Fruit fly (Drosophila melanogaster) whole organism, prepupa: ENCODE results near the gene CG32263.
A peak's percentile ranks its signal among the peaks of the same experiment; 100 is the strongest.

ENCODE experiments used
- CG10669 ChIP-seq: fragments of 200-800 bp; sonication (Bioruptor generic); optimal IDR thresholded peaks from 3 replicates; lab custom pipeline; 2018; ENCODE audit warnings: missing biosample characterization, mild to moderate bottlenecking, missing genetic modification characterization, moderate library complexity
- CG11294 ChIP-seq: fragments of 200-800 bp; sonication (Bioruptor generic); IDR thresholded peaks from 2 replicates; pipeline ENCODE4 v1.3.6; 2022; ENCODE audit warnings: missing biosample characterization, missing genetic modification characterization
- CG11762 ChIP-seq: fragments of 200-800 bp; sonication (Bioruptor generic); optimal IDR thresholded peaks from 3 replicates; lab custom pipeline; 2016; ENCODE audit warnings: missing biosample characterization, missing genetic modification characterization; ENCODE audit not compliant: insufficient read depth
- CG11902 ChIP-seq: fragments of 200-800 bp; sonication (Bioruptor generic); optimal IDR thresholded peaks from 3 replicates; lab custom pipeline; 2016; ENCODE audit warnings: missing biosample characterization, missing genetic modification characterization
- CG15336 ChIP-seq: fragments of 200-800 bp; sonication (Bioruptor generic); IDR thresholded peaks from 2 replicates; pipeline ENCODE4 v1.3.6; 2022; ENCODE audit warnings: missing biosample characterization, missing genetic modification characterization
- CG1621 ChIP-seq: fragments of 200-800 bp; sonication (Bioruptor generic); optimal IDR thresholded peaks from 3 replicates; lab custom pipeline; 2018; ENCODE audit warnings: missing biosample characterization, mild to moderate bottlenecking, missing genetic modification characterization
- CG16779 ChIP-seq: fragments of 200-800 bp; sonication (Bioruptor generic); optimal IDR thresholded peaks from 3 replicates; lab custom pipeline; 2017; ENCODE audit warnings: missing biosample characterization, mild to moderate bottlenecking, missing genetic modification characterization
- CG3032 ChIP-seq: fragments of 200-800 bp; optimal IDR thresholded peaks from 2 replicates; lab custom pipeline; 2019; ENCODE audit warnings: missing biosample characterization, mild to moderate bottlenecking, missing genetic modification characterization, moderate library complexity
- CG31627 ChIP-seq: fragments of 200-800 bp; sonication (Bioruptor generic); optimal IDR thresholded peaks from 3 replicates; lab custom pipeline; 2016; ENCODE audit warnings: missing biosample characterization, missing genetic modification characterization
- CG34406 ChIP-seq: fragments of 200-800 bp; sonication (Bioruptor generic); optimal IDR thresholded peaks from 3 replicates; lab custom pipeline; 2016; ENCODE audit warnings: missing biosample characterization, missing genetic modification characterization
- CG6276 ChIP-seq: fragments of 200-800 bp; sonication (Bioruptor generic); optimal IDR thresholded peaks from 2 replicates; lab custom pipeline; 2017; ENCODE audit warnings: missing biosample characterization, mild to moderate bottlenecking, missing genetic modification characterization
- CG6792 ChIP-seq: fragments of 200-800 bp; sonication (Bioruptor generic); optimal IDR thresholded peaks from 3 replicates; lab custom pipeline; 2016; ENCODE audit warnings: missing biosample characterization, missing genetic modification characterization
- CG6808 ChIP-seq: fragments of 200-800 bp; sonication (Bioruptor generic); optimal IDR thresholded peaks from 3 replicates; lab custom pipeline; 2017; ENCODE audit warnings: missing biosample characterization, missing genetic modification characterization, mild to moderate bottlenecking, moderate library complexity, missing genetic modification reagents
- CG7368 ChIP-seq: fragments of 200-800 bp; sonication (Bioruptor generic); optimal IDR thresholded peaks from 3 replicates; lab custom pipeline; 2016; ENCODE audit warnings: missing biosample characterization, missing genetic modification characterization
- CG8119 ChIP-seq: fragments of 200-800 bp; sonication (Bioruptor generic); IDR thresholded peaks from 3 replicates; pipeline ENCODE4 v1.3.6; 2022; ENCODE audit warnings: missing biosample characterization, missing genetic modification characterization
- CG8319 ChIP-seq: fragments of 200-800 bp; sonication (Bioruptor generic); optimal IDR thresholded peaks from 3 replicates; lab custom pipeline; 2016; ENCODE audit warnings: missing biosample characterization, missing genetic modification characterization
- CG8632 ChIP-seq: fragments of 200-800 bp; sonication (Bioruptor generic); optimal IDR thresholded peaks from 3 replicates; lab custom pipeline; 2016; ENCODE audit warnings: missing biosample characterization, missing genetic modification characterization
- CG9139 ChIP-seq: fragments of 200-800 bp; sonication (Bioruptor generic); optimal IDR thresholded peaks from 3 replicates; lab custom pipeline; 2017; ENCODE audit warnings: missing biosample characterization, mild to moderate bottlenecking, missing genetic modification characterization
- Eip93F ChIP-seq: fragments of 200-800 bp; sonication (Bioruptor generic); optimal IDR thresholded peaks from 2 replicates; lab custom pipeline; 2016; ENCODE audit warnings: missing biosample characterization, mild to moderate bottlenecking, missing genetic modification characterization
- Ets21C ChIP-seq: fragments of 200-800 bp; sonication (Bioruptor generic); optimal IDR thresholded peaks from 3 replicates; lab custom pipeline; 2016; ENCODE audit warnings: missing biosample characterization, missing genetic modification characterization
- Ets96B ChIP-seq: fragments of 200-800 bp; optimal IDR thresholded peaks from 2 replicates; lab custom pipeline; 2019; ENCODE audit warnings: missing biosample characterization, mild to moderate bottlenecking, missing genetic modification characterization, moderate library complexity
- Gug ChIP-seq: fragments of 200-800 bp; sonication (Bioruptor generic); IDR thresholded peaks from 2 replicates; pipeline ENCODE4 v1.3.6; 2022; ENCODE audit warnings: missing biosample characterization, missing genetic modification characterization
- Hr38 ChIP-seq: sonication (Bioruptor generic); optimal IDR thresholded peaks from 2 replicates; lab custom pipeline; 2016; ENCODE audit warnings: missing biosample characterization, missing genetic modification characterization
- Hr39 ChIP-seq: fragments of 200-800 bp; sonication (Bioruptor generic); optimal IDR thresholded peaks from 2 replicates; lab custom pipeline; 2016; ENCODE audit warnings: missing biosample characterization, missing genetic modification characterization
- Met ChIP-seq: fragments of 200-800 bp; sonication (Bioruptor generic); optimal IDR thresholded peaks from 3 replicates; lab custom pipeline; 2016; ENCODE audit warnings: missing biosample characterization, missing genetic modification characterization
- OdsH ChIP-seq: fragments of 200-800 bp; sonication (Bioruptor generic); optimal IDR thresholded peaks from 3 replicates; lab custom pipeline; 2016; ENCODE audit warnings: missing biosample characterization, missing genetic modification characterization
- Smox ChIP-seq: fragments of 200-800 bp; sonication (Bioruptor generic); optimal IDR thresholded peaks from 3 replicates; lab custom pipeline; 2016; ENCODE audit warnings: missing biosample characterization, missing genetic modification characterization
- Sox14 ChIP-seq: fragments of 200-800 bp; sonication (Bioruptor generic); optimal IDR thresholded peaks from 3 replicates; lab custom pipeline; 2016; ENCODE audit warnings: missing biosample characterization, missing genetic modification characterization
- achi ChIP-seq: fragments of 200-800 bp; sonication (Bioruptor generic); optimal IDR thresholded peaks from 3 replicates; lab custom pipeline; 2016; ENCODE audit warnings: missing biosample characterization, missing genetic modification characterization
- dac ChIP-seq: fragments of 200-800 bp; sonication (Bioruptor generic); optimal IDR thresholded peaks from 2 replicates; lab custom pipeline; 2017; ENCODE audit warnings: missing biosample characterization, mild to moderate bottlenecking, missing genetic modification characterization
- eg ChIP-seq: fragments of 200-800 bp; sonication (Bioruptor generic); IDR thresholded peaks from 3 replicates; pipeline ENCODE4 v1.3.6; 2022; ENCODE audit warnings: missing biosample characterization, missing genetic modification characterization
- esn ChIP-seq: fragments of 200-800 bp; sonication (Bioruptor generic); optimal IDR thresholded peaks from 2 replicates; lab custom pipeline; 2016; ENCODE audit warnings: missing biosample characterization, mild to moderate bottlenecking, missing genetic modification characterization, moderate library complexity
- fd59A ChIP-seq: fragments of 200-800 bp; sonication (Bioruptor generic); optimal IDR thresholded peaks from 2 replicates; lab custom pipeline; 2017; ENCODE audit warnings: missing biosample characterization, mild to moderate bottlenecking, missing genetic modification characterization, missing genetic modification reagents
- fkh ChIP-seq: fragments of 200-800 bp; sonication (Bioruptor generic); optimal IDR thresholded peaks from 3 replicates; lab custom pipeline; 2017; ENCODE audit warnings: missing biosample characterization, mild to moderate bottlenecking, missing genetic modification characterization, moderate library complexity
- pdm3 ChIP-seq: fragments of 200-800 bp; sonication (Bioruptor generic); optimal IDR thresholded peaks from 3 replicates; lab custom pipeline; 2016; ENCODE audit warnings: missing biosample characterization, missing genetic modification characterization
- ss ChIP-seq, 2 experiments: fragments of 200-800 bp; sonication (Bioruptor generic); optimal IDR thresholded peaks; 2 replicates in 1 of 2; 3 replicates in 1 of 2; lab custom pipeline; 2017 to 2018; ENCODE audit warnings: mild to moderate bottlenecking in 2 of 2, missing biosample characterization in 2 of 2, missing genetic modification characterization in 2 of 2, moderate library complexity in 1 of 2
- svp ChIP-seq: fragments of 200-800 bp; sonication (Bioruptor generic); peaks from one replicate; lab custom pipeline; 2016; ENCODE audit warnings: missing biosample characterization, missing genetic modification characterization
- topi ChIP-seq: fragments of 200-800 bp; sonication (Bioruptor generic); optimal IDR thresholded peaks from 3 replicates; lab custom pipeline; 2016; ENCODE audit warnings: missing biosample characterization, missing genetic modification characterization

Gene CG32263

dm6 chr3L:3765782-3766520, 45.0 kb downstream of the CG32263 start (continued):
- TF ChIP-seq CG8319 (GFP tag; lab: Kevin White, UChicago) (no peak), eg (GFP tag; lab: Robert Waterston, UW) (peak; percentile 66), CG6792 (GFP tag; lab: Kevin White, UChicago) (peak; percentile 7), Smox (peak; percentile 51), CG34406 (GFP tag; lab: Kevin White, UChicago) (peak; percentile 45), Sox14 (GFP tag; lab: Kevin White, UChicago) (peak; percentile 63), Hr38 (GFP tag; lab: Kevin White, UChicago) (no peak), CG6808 (GFP tag; lab: Kevin White, UChicago) (peak; percentile 71), CG9139 (GFP tag; lab: Kevin White, UChicago) (peak; percentile 79), CG16779 (tag; lab: Kevin White, UChicago) (peak; percentile 64), CG7368 (GFP tag; lab: Kevin White, UChicago) (no peak), CG6276 (peak; percentile 67), CG15336 (GFP tag; lab: Robert Waterston, UW) (peak; percentile 48), Gug (GFP tag; lab: Robert Waterston, UW) (no peak; the same call in 1 of the 2 replicates), CG8119 (GFP tag; lab: Robert Waterston, UW) (peak; percentile 68; the same call in 1 of the 3 replicates), Eip93F (GFP tag; lab: Kevin White, UChicago) (no peak), CG1621 (tag; lab: Kevin White, UChicago) (peak; percentile 65), CG11762 (GFP tag; lab: Kevin White, UChicago) (no peak), Ets21C (no peak), Hr39 (GFP tag; lab: Kevin White, UChicago) (peak; percentile 1), fd59A (peak; percentile 56), dac (peak; percentile 25), ss (GFP tag; optimal IDR thresholded peaks at IDR 0.05; lab: Kevin White, UChicago) (peak; percentile 76 to 83), svp (GFP tag; lab: Kevin White, UChicago) (peak; percentile 84), CG10669 (no peak), CG3032 (tag; lab: Kevin White, UChicago) (peak; percentile 38), OdsH (GFP tag; lab: Kevin White, UChicago) (peak; percentile 59), CG31627 (GFP tag; lab: Kevin White, UChicago) (peak; percentile 41), CG8632 (GFP tag; lab: Kevin White, UChicago) (peak; percentile 51), pdm3 (GFP tag; lab: Kevin White, UChicago) (peak; percentile 60), CG11294 (GFP tag; lab: Robert Waterston, UW) (peak; percentile 49), topi (GFP tag; lab: Kevin White, UChicago) (peak; percentile 50), fkh (GFP tag; lab: Kevin White, UChicago) (peak; percentile 96), CG11902 (GFP tag; lab: Kevin White, UChicago) (no peak), achi (GFP tag; lab: Kevin White, UChicago) (peak; percentile 53), Met (peak; percentile 75)

- TF ChIP-seq Ets96B (no peak), CG15336 (GFP tag; lab: Robert Waterston, UW) (0 out of 2 replicates have a peak, but pooled peaks have one; percentile 17)
These were observed 46.6 kb downstream of the CG32263 start for dm6 chr3L:3764338-3764737.

dm6 chr3L:3763335-3763734, 47.6 kb downstream of the CG32263 start:
- TF ChIP-seq eg (GFP tag; lab: Robert Waterston, UW) (0 out of 3 replicates have a peak, but pooled peaks have one; percentile 15), esn (GFP tag; lab: Kevin White, UChicago) (no peak)
